Worm (Caenorhabditis elegans) whole organism, late embryonic: ENCODE data around the gene let-60.

Experiments
- Y22D7AL.16 ChIP-seq: sonication (generic microtip); optimal IDR thresholded peaks from 2 replicates; lab custom pipeline; 2016; ENCODE audit warnings: missing genetic modification characterization, missing compliant biosample characterization
- ama-1 ChIP-seq: fragments of 150-350 bp; optimal IDR thresholded peaks from 2 replicates; lab custom pipeline; 2014
- ceh-22 ChIP-seq: sonication (generic microtip); optimal IDR thresholded peaks from 2 replicates; lab custom pipeline; 2017; ENCODE audit warnings: missing biosample characterization, missing genetic modification characterization
- ceh-9 ChIP-seq: sonication (generic microtip); optimal IDR thresholded peaks from 2 replicates; lab custom pipeline; 2016; ENCODE audit warnings: mild to moderate bottlenecking, missing genetic modification characterization, inconsistent platforms, missing compliant biosample characterization
- elt-4 ChIP-seq: sonication (generic microtip); optimal IDR thresholded peaks from 2 replicates; lab custom pipeline; 2016; ENCODE audit warnings: missing genetic modification characterization, missing compliant biosample characterization
- fax-1 ChIP-seq: sonication (generic microtip); optimal IDR thresholded peaks from 2 replicates; lab custom pipeline; 2016; ENCODE audit warnings: missing genotype, missing genetic modification characterization, missing compliant biosample characterization
- nfya-1 ChIP-seq: sonication (generic microtip); optimal IDR thresholded peaks from 2 replicates; lab custom pipeline; 2017; ENCODE audit warnings: missing genetic modification characterization, mild to moderate bottlenecking, missing compliant biosample characterization, antibody characterized with exemption, moderate library complexity
- nhr-11 ChIP-seq: fragments of 150-350 bp; optimal IDR thresholded peaks from 2 replicates; lab custom pipeline; 2014; ENCODE audit warnings: missing biosample characterization, missing genetic modification characterization
- pha-2 ChIP-seq: sonication (generic microtip); optimal IDR thresholded peaks from 2 replicates; lab custom pipeline; 2017; ENCODE audit warnings: mild to moderate bottlenecking, missing genetic modification characterization, missing compliant biosample characterization
- pha-4 ChIP-seq: fragments of 150-350 bp; optimal IDR thresholded peaks from 2 replicates; lab custom pipeline; 2018; ENCODE audit warnings: missing biosample characterization, missing genetic modification reagents, missing genetic modification characterization
- pqm-1 ChIP-seq: sonication (generic microtip); optimal IDR thresholded peaks from 2 replicates; lab custom pipeline; 2016; ENCODE audit warnings: missing genetic modification characterization, missing compliant biosample characterization
- rnt-1 ChIP-seq: sonication (generic microtip); optimal IDR thresholded peaks from 2 replicates; lab custom pipeline; 2016; ENCODE audit warnings: missing genetic modification characterization, missing compliant biosample characterization
- tbx-2 ChIP-seq: sonication (generic microtip); optimal IDR thresholded peaks from 2 replicates; lab custom pipeline; 2016; ENCODE audit warnings: missing genetic modification characterization, missing compliant biosample characterization
- unc-42 ChIP-seq: sonication (generic microtip); optimal IDR thresholded peaks from 2 replicates; lab custom pipeline; 2016; ENCODE audit warnings: missing genotype, missing genetic modification characterization, missing compliant biosample characterization

DNA sequence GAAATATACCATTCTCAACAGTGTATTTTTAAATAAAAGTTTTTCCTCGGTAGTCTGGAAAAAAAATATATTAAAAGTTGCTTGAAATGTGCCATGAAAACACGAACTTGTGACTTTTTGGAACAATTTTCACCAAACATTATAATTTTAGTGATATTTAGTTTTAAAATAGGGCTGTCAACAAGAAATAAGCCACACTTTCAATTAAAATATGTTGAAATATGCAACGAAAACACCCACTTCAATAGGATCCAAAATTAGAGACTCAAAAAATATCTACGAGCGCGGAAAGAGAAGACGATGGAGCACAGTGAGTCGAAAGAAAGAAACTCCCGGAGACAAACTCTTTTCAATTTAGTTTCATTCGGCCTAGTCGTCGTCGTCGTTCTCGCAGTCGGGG lies 2.6 kb upstream of the let-60 start, which contains the start of gene ZK792.12:
- TF ChIP-seq Y22D7AL.16 (tag; lab: Kevin White, UChicago) (no peak), pqm-1 (tag; lab: Kevin White, UChicago) (no peak), nfya-1 (tag; lab: Kevin White, UChicago) (no peak), ceh-22 (tag; lab: Kevin White, UChicago) (no peak), fax-1 (tag; lab: Kevin White, UChicago) (no peak), elt-4 (no peak), nhr-11 (no peak), tbx-2 (tag; lab: Kevin White, UChicago) (no peak), ceh-9 (tag; lab: Kevin White, UChicago) (no peak), unc-42 (tag; lab: Kevin White, UChicago) (no peak), ama-1 (lab: Kevin White, UChicago) (no peak), pha-4 (tag; lab: Kevin White, UChicago) (no peak), pha-2 (no peak), rnt-1 (no peak)
